Worm (Caenorhabditis elegans): ENCODE measurements around the gene T14B4.20.

T14B4.20 gene

ce11 chrII:6721581-6721980 is 4.9 kb downstream of the T14B4.20 start (continued):
- TF ChIP-seq hmg-1.2 (GFP tag; IDR thresholded peaks at IDR 0.05): peak; percentile 67
- 0 out of 2 replicates have a peak, but pooled peaks have one; percentile 24 for TF ChIP-seq ceh-100 (GFP tag; IDR thresholded peaks at IDR 0.05)
- TF ChIP-seq K12H6.12 (tag; optimal IDR thresholded peaks at IDR 0.05): peak; percentile 0
- no peak for TF ChIP-seq sptf-2 (GFP tag; optimal IDR thresholded peaks at IDR 0.05)
- 0 out of 2 replicates have a peak, but pooled peaks have one; percentile 24 for TF ChIP-seq aptf-3 (GFP tag; IDR thresholded peaks at IDR 0.05)
- TF ChIP-seq F57C9.4 (tag; optimal IDR thresholded peaks at IDR 0.05): no peak
- no peak for TF ChIP-seq ztf-22 (GFP tag; optimal IDR thresholded peaks at IDR 0.05)
- peak; percentile 95 for TF ChIP-seq tbp1 (GFP tag; optimal IDR thresholded peaks at IDR 0.05)
- peak; percentile 70 for TF ChIP-seq die-1 (tag; optimal IDR thresholded peaks at IDR 0.05)
- peak; percentile 19 for TF ChIP-seq repo-1 (tag; optimal IDR thresholded peaks at IDR 0.05)
- peak; percentile 4 for TF ChIP-seq nhr-27 (tag; optimal IDR thresholded peaks at IDR 0.05)
- peak; percentile 88 for TF ChIP-seq him-1 (tag; optimal IDR thresholded peaks at IDR 0.05)
- 0 out of 2 replicates have a peak, but pooled peaks have one; percentile 33 for TF ChIP-seq K11D2.4 (GFP tag; IDR thresholded peaks at IDR 0.05)
- peak; percentile 14 for TF ChIP-seq snpc-1.1 (tag; optimal IDR thresholded peaks at IDR 0.05; ENCODE audit: insufficient read depth)
- TF ChIP-seq egl-18 (GFP tag; IDR thresholded peaks at IDR 0.05): no peak
- peak; percentile 39 for TF ChIP-seq chd-7 (tag; optimal IDR thresholded peaks at IDR 0.05)

- no peak for TF ChIP-seq mes-4 (tag; optimal IDR thresholded peaks at IDR 0.05)
- TF ChIP-seq K12H6.12 (tag; optimal IDR thresholded peaks at IDR 0.05): no peak
- no peak for TF ChIP-seq nhr-80 (tag; optimal IDR thresholded peaks at IDR 0.05)
- TF ChIP-seq efl-1 (GFP tag; optimal IDR thresholded peaks at IDR 0.05): no peak
- no peak for TF ChIP-seq tbx-9 (tag; optimal IDR thresholded peaks at IDR 0.05; ENCODE audit: borderline replicate concordance)
- TF ChIP-seq dpl-1 (GFP tag; optimal IDR thresholded peaks at IDR 0.05): no peak
- TF ChIP-seq ceh-40 (GFP tag; IDR thresholded peaks at IDR 0.05): no peak
- TF ChIP-seq hmg-20 (GFP tag; IDR thresholded peaks at IDR 0.05): no peak
- TF ChIP-seq egrh-3 (GFP tag; IDR thresholded peaks at IDR 0.05): no peak
- TF ChIP-seq bed-2 (GFP tag; IDR thresholded peaks at IDR 0.05): no peak
- no peak for TF ChIP-seq F49E8.2 (tag; optimal IDR thresholded peaks at IDR 0.05; ENCODE audit: insufficient read depth)
- no peak for TF ChIP-seq bed-1 (GFP tag; IDR thresholded peaks at IDR 0.05)
- TF ChIP-seq let-526 (GFP tag; IDR thresholded peaks at IDR 0.05): no peak
- no peak for TF ChIP-seq nhr-179 (tag; optimal IDR thresholded peaks at IDR 0.05)
- TF ChIP-seq Y67H2A.10 (GFP tag; conservative IDR thresholded peaks at IDR 0.05): no peak
- no peak for TF ChIP-seq egl-44 (GFP tag; IDR thresholded peaks at IDR 0.05)
- no peak for TF ChIP-seq ccch-3 (GFP tag; optimal IDR thresholded peaks at IDR 0.05)
- TF ChIP-seq lsl-1 (GFP tag; optimal IDR thresholded peaks at IDR 0.05): no peak
- no peak for TF ChIP-seq hlh-26 (GFP tag; conservative IDR thresholded peaks at IDR 0.05)
Measured at ce11 chrII:6726814-6727213, 10.1 kb downstream of the T14B4.20 start.

- TF ChIP-seq Y67H2A.10 (GFP tag; conservative IDR thresholded peaks at IDR 0.05): no peak
- no peak for TF ChIP-seq ekl-4 (GFP tag; IDR thresholded peaks at IDR 0.05)
- peak; percentile 63; the same call in 1 of the 2 replicates for TF ChIP-seq hmg-1.2 (GFP tag; IDR thresholded peaks at IDR 0.05)
Measured at ce11 chrII:6729331-6729730, 12.6 kb downstream of the T14B4.20 start, which contains the start of gene T14B4.8. T14B4.8 (minus strand) TSS chrII:6729390.

- no peak for TF ChIP-seq chd-7 (tag; optimal IDR thresholded peaks at IDR 0.05)
- TF ChIP-seq Y53G8AR.9 (GFP tag; conservative IDR thresholded peaks at IDR 0.05): no peak
- TF ChIP-seq nfyb-1 (GFP tag; IDR thresholded peaks at IDR 0.05): no peak
- no peak for TF ChIP-seq mxl-1 (tag; optimal IDR thresholded peaks at IDR 0.05)
- TF ChIP-seq hlh-26 (GFP tag; conservative IDR thresholded peaks at IDR 0.05): no peak
- TF ChIP-seq ztf-6 (GFP tag; IDR thresholded peaks at IDR 0.05): no peak
- TF ChIP-seq C06A6.2 (GFP tag; conservative IDR thresholded peaks at IDR 0.05): no peak
- TF ChIP-seq lsy-27 (tag; optimal IDR thresholded peaks at IDR 0.05; ENCODE audit: borderline replicate concordance, insufficient read depth): no peak
- TF ChIP-seq sdz-38 (tag; optimal IDR thresholded peaks at IDR 0.05): no peak
Measured at ce11 chrII:6733718-6734117, 17.0 kb downstream of the T14B4.20 start, which contains the start of gene T14B4.9. T14B4.9 (minus strand) TSS chrII:6733818.
